Worm (Caenorhabditis elegans) whole organism, late embryonic: ENCODE measurements around the gene gst-3.

ENCODE experiments used
- ceh-18 ChIP-seq: sonication (generic microtip); optimal IDR thresholded peaks from 2 replicates; lab custom pipeline; 2016; ENCODE audit warnings: missing genetic modification characterization, missing compliant biosample characterization
- ceh-24 ChIP-seq: sonication (generic microtip); optimal IDR thresholded peaks from 2 replicates; lab custom pipeline; 2016; ENCODE audit warnings: mild to moderate bottlenecking, missing genetic modification characterization, missing compliant biosample characterization
- elt-4 ChIP-seq: sonication (generic microtip); optimal IDR thresholded peaks from 2 replicates; lab custom pipeline; 2016; ENCODE audit warnings: missing genetic modification characterization, missing compliant biosample characterization
- ets-4 ChIP-seq: sonication (generic microtip); optimal IDR thresholded peaks from 2 replicates; lab custom pipeline; 2016; ENCODE audit warnings: missing genetic modification characterization, missing compliant biosample characterization
- gmeb-2 ChIP-seq: sonication (generic microtip); optimal IDR thresholded peaks from 2 replicates; lab custom pipeline; 2016; ENCODE audit warnings: missing genetic modification characterization, inconsistent platforms, missing compliant biosample characterization
- nhr-11 ChIP-seq: fragments of 150-350 bp; optimal IDR thresholded peaks from 2 replicates; lab custom pipeline; 2014; ENCODE audit warnings: missing biosample characterization, missing genetic modification characterization
- odd-2 ChIP-seq: sonication (generic microtip); optimal IDR thresholded peaks from 2 replicates; lab custom pipeline; 2017; ENCODE audit warnings: antibody characterized with exemption, mild to moderate bottlenecking, missing genetic modification characterization, missing compliant biosample characterization
- pax-1 ChIP-seq: fragments of 150-350 bp; optimal IDR thresholded peaks from 2 replicates; lab custom pipeline; 2014; ENCODE audit warnings: missing biosample characterization, missing genetic modification characterization
- pha-4 ChIP-seq: fragments of 150-350 bp; optimal IDR thresholded peaks from 2 replicates; lab custom pipeline; 2018; ENCODE audit warnings: missing biosample characterization, missing genetic modification reagents, missing genetic modification characterization
- unc-42 ChIP-seq: sonication (generic microtip); optimal IDR thresholded peaks from 2 replicates; lab custom pipeline; 2016; ENCODE audit warnings: missing genotype, missing genetic modification characterization, missing compliant biosample characterization
- zip-5 ChIP-seq: sonication (generic microtip); optimal IDR thresholded peaks from 2 replicates; lab custom pipeline; 2016; ENCODE audit warnings: missing genetic modification characterization, missing compliant biosample characterization

DNA sequence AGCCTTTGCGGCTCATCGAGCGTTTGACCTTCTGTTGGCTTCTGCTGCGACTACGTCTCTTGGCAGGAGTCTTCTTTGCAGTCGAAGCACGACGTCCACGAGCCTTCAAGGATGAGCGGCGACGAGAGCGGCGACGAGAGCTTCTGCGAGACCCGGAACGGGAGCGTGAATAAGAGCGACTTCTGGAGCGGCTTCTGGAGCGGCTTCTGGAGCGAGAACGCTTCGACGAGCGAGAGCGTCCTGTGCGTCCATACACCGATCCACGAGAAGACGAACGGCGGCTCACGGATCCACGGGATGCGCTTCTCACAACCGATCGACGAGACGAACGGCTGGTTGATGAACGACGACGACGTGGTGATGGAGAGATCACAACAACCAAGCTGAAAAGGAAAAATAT lies 29.2 kb downstream of the gst-3 start:
- TF ChIP-seq ets-4, result no peak
- no peak for TF ChIP-seq nhr-11 (tag; lab: Kevin White, UChicago)
- TF ChIP-seq pax-1, result no peak
- no peak for TF ChIP-seq zip-5
- TF ChIP-seq elt-4 (tag; lab: Kevin White, UChicago), result no peak
- no peak for TF ChIP-seq pha-4 (tag; lab: Kevin White, UChicago)
- no peak for TF ChIP-seq gmeb-2 (tag; lab: Kevin White, UChicago)
- TF ChIP-seq odd-2 (tag; lab: Kevin White, UChicago), result no peak
- no peak for TF ChIP-seq ceh-18 (tag; lab: Kevin White, UChicago)
- no peak for TF ChIP-seq unc-42 (tag; lab: Kevin White, UChicago)
- TF ChIP-seq ceh-24 (tag; lab: Kevin White, UChicago), result no peak
